Fruit fly (Drosophila melanogaster): ENCODE measurements around the gene CG32448.
A peak's percentile ranks its signal among the peaks of the same experiment; 100 is the strongest.

Gene CG32448

dm6 chr3L:21848320-21848719 is 20.0 kb upstream of the CG32448 start:
- no peak for TF ChIP-seq Jra (GFP tag; optimal IDR thresholded peaks at IDR 0.05)
- TF ChIP-seq HLH106 (tag; optimal IDR thresholded peaks at IDR 0.05) = no peak
- no peak for TF ChIP-seq Vsx2 (GFP tag; optimal IDR thresholded peaks at IDR 0.05; ENCODE audit: partially characterized antibody)
- no peak for TF ChIP-seq Rel (GFP tag; optimal IDR thresholded peaks at IDR 0.05)
- TF ChIP-seq Rel (tag; optimal IDR thresholded peaks at IDR 0.05) = no peak
- peak; percentile 71 for TF ChIP-seq Dfd (GFP tag; optimal IDR thresholded peaks at IDR 0.05)

DNA sequence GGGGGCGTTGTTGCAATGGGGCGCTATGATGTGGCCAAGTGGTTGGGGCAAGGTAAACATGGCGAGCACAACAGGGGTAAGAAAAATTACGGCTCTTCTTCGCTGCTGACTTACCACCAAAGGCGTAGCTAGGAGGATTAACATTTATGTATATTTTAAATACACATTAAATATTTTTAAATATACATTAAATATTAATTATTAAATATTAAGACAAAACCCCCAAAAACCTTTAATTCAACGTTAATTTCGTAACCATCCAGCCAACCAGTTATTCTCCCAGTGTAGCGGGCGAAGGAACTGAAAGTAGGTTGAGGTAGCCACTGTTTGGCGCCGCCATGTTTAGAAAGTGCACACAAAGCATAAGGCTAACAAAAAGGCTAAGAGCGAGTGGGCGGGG is 18.3 kb upstream of the CG32448 start:
- no peak for TF ChIP-seq sv (GFP tag; optimal IDR thresholded peaks at IDR 0.05)
- no peak for TF ChIP-seq Mio (GFP tag; optimal IDR thresholded peaks at IDR 0.05)
- no peak for TF ChIP-seq pan (optimal IDR thresholded peaks at IDR 0.05)
- no peak for TF ChIP-seq HLH106 (tag; optimal IDR thresholded peaks at IDR 0.05)
- TF ChIP-seq usp (GFP tag; optimal IDR thresholded peaks at IDR 0.05) = no peak
- no peak for TF ChIP-seq Dfd (GFP tag; optimal IDR thresholded peaks at IDR 0.05)
- TF ChIP-seq rgr (GFP tag; optimal IDR thresholded peaks at IDR 0.05) = no peak
- TF ChIP-seq dmrt93B (GFP tag; optimal IDR thresholded peaks at IDR 0.05) = no peak
- TF ChIP-seq OdsH (GFP tag; optimal IDR thresholded peaks at IDR 0.05) = no peak
- TF ChIP-seq Hnf4 (GFP tag; optimal IDR thresholded peaks at IDR 0.05) = no peak
- TF ChIP-seq Rel (GFP tag; optimal IDR thresholded peaks at IDR 0.05) = no peak
- no peak for TF ChIP-seq Rel (tag; optimal IDR thresholded peaks at IDR 0.05)
- TF ChIP-seq brk (GFP tag; optimal IDR thresholded peaks at IDR 0.05) = no peak
- no peak for TF ChIP-seq N (GFP tag; optimal IDR thresholded peaks at IDR 0.05)
- no peak for TF ChIP-seq woc (GFP tag; optimal IDR thresholded peaks at IDR 0.05)

DNA sequence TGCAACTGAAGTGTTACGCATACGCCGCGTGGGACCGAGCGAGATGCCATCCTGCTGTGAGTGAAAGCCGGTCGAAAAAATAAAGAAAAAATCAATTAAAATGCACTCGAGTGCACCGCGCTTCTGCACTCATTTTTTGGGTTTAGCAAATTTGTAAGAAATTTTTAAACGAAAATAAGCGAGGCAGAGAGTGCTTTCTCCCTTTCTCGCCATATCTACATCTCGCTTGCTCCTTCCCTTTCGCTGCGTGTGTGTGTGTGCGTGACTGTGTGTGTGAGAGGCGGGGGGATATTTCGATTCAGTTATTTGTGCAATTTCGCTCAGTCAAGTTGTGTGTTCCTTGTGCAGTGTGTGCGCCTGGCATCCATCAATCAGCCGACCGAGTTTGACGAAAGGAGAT is 16.2 kb upstream of the CG32448 start, which contains the start of gene mub:
Gene mub, plus strand, starts transcription at position 301 of the 400 bp plus-strand sequence.
- TF ChIP-seq Abd-B (GFP tag; optimal IDR thresholded peaks at IDR 0.05) = no peak
- TF ChIP-seq sv (GFP tag; optimal IDR thresholded peaks at IDR 0.05) = no peak
- TF ChIP-seq Hr83 (GFP tag; optimal IDR thresholded peaks at IDR 0.05; ENCODE audit: poor library complexity, severe bottlenecking) = no peak
- no peak for TF ChIP-seq dmrt93B (GFP tag; optimal IDR thresholded peaks at IDR 0.05)
- TF ChIP-seq usp (GFP tag; optimal IDR thresholded peaks at IDR 0.05) = no peak
- no peak for TF ChIP-seq CG32264 (GFP tag; optimal IDR thresholded peaks at IDR 0.05)

- TF ChIP-seq Vsx2 (GFP tag; optimal IDR thresholded peaks at IDR 0.05; ENCODE audit: partially characterized antibody) (no peak), Myc (optimal IDR thresholded peaks at IDR 0.05) (no peak), Rel (GFP tag; optimal IDR thresholded peaks at IDR 0.05) (no peak), Rel (tag; optimal IDR thresholded peaks at IDR 0.05) (no peak), woc (GFP tag; optimal IDR thresholded peaks at IDR 0.05) (no peak), HLH106 (tag; optimal IDR thresholded peaks at IDR 0.05) (no peak), Mio (GFP tag; optimal IDR thresholded peaks at IDR 0.05) (no peak), dmrt93B (GFP tag; optimal IDR thresholded peaks at IDR 0.05) (no peak), Jra (GFP tag; optimal IDR thresholded peaks at IDR 0.05) (no peak), lola (GFP tag; optimal IDR thresholded peaks at IDR 0.05) (no peak), pan (optimal IDR thresholded peaks at IDR 0.05) (no peak), Hr78 (GFP tag; optimal IDR thresholded peaks at IDR 0.05) (no peak), CrebA (GFP tag; optimal IDR thresholded peaks at IDR 0.05; ENCODE audit: borderline replicate concordance) (no peak), GATAd (GFP tag; optimal IDR thresholded peaks at IDR 0.05) (no peak), Abd-B (GFP tag; optimal IDR thresholded peaks at IDR 0.05) (no peak), Dfd (GFP tag; optimal IDR thresholded peaks at IDR 0.05) (no peak), Hnf4 (GFP tag; optimal IDR thresholded peaks at IDR 0.05) (no peak), Hr83 (GFP tag; optimal IDR thresholded peaks at IDR 0.05; ENCODE audit: poor library complexity, severe bottlenecking) (no peak), sv (GFP tag; optimal IDR thresholded peaks at IDR 0.05) (no peak), dsf (GFP tag; optimal IDR thresholded peaks at IDR 0.05; ENCODE audit: borderline replicate concordance) (no peak)
These were observed 15.0 kb upstream of the CG32448 start for dm6 chr3L:21843307-21843706.

DNA sequence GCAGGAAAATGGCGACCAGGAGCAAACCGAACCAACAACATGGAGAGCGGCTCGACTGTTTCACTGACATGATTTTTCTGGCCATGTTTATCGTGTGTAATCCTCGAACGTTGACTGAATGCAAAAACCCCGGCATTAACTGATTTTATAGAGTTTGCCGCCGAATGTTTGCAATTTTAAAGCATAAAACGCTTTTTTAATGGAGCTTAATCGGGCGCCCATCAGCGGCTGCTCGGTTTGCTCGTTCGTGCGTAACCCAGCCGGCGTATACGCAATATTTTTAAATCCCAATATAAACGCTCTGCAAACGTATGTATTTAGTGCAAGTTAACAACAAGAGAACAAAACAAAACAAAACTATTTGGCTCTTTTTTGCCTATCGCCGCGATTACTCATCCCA is 14.0 kb upstream of the CG32448 start, which contains the start of gene CG14563:
Gene CG14563, minus strand, starts transcription at position 101 of the 400 bp plus-strand sequence.
- TF ChIP-seq dsf (GFP tag; optimal IDR thresholded peaks at IDR 0.05; ENCODE audit: borderline replicate concordance) (no peak), OdsH (GFP tag; optimal IDR thresholded peaks at IDR 0.05) (no peak), Vsx2 (GFP tag; optimal IDR thresholded peaks at IDR 0.05; ENCODE audit: partially characterized antibody) (no peak)

DNA sequence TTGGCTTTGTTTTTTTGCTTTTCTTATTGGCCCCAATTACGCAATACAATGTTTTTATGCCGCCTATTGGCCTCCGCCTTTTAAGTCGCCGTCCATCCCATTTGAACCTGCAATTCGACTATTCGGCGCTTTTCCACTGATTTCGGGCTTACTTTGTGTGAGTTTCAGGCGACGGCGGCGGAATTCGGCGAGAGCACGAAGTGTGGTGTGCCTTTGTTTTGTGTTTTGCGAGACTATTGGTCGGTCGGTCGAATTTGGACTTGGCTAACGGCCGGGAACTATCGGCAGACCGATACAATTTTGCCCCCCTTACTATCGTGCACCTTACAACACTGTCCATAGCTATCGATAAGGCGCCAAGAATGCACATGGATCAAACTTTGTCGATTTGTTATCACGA is 12.8 kb upstream of the CG32448 start, which contains the start of gene P5CDh1:
Gene P5CDh1, minus strand, starts transcription at position 278 of the 400 bp plus-strand sequence.
- TF ChIP-seq Hr83 (GFP tag; optimal IDR thresholded peaks at IDR 0.05; ENCODE audit: poor library complexity, severe bottlenecking) = peak; percentile 70
- no peak for TF ChIP-seq Sp1 (GFP tag; optimal IDR thresholded peaks at IDR 0.05)
- peak; percentile 33 for TF ChIP-seq h (GFP tag; optimal IDR thresholded peaks at IDR 0.05)
- peak; percentile 52 for TF ChIP-seq Hnf4 (GFP tag; optimal IDR thresholded peaks at IDR 0.05)
- peak in 1 of 2 experiments; percentile 29 for TF ChIP-seq foxo (GFP tag; optimal IDR thresholded peaks at IDR 0.05)
- TF ChIP-seq fru (GFP tag; optimal IDR thresholded peaks at IDR 0.05) = no peak
- TF ChIP-seq ey (GFP tag; optimal IDR thresholded peaks at IDR 0.05) = peak; percentile 13
- TF ChIP-seq Vsx2 (GFP tag; optimal IDR thresholded peaks at IDR 0.05; ENCODE audit: partially characterized antibody) = peak; percentile 0
- TF ChIP-seq CG9705 (GFP tag; optimal IDR thresholded peaks at IDR 0.05) = no peak
- TF ChIP-seq rgr (GFP tag; optimal IDR thresholded peaks at IDR 0.05) = peak; percentile 55
- TF ChIP-seq psq (GFP tag; optimal IDR thresholded peaks at IDR 0.05) = no peak
